Worm (Caenorhabditis elegans): ENCODE measurements around the gene C40A11.7.

DNA sequence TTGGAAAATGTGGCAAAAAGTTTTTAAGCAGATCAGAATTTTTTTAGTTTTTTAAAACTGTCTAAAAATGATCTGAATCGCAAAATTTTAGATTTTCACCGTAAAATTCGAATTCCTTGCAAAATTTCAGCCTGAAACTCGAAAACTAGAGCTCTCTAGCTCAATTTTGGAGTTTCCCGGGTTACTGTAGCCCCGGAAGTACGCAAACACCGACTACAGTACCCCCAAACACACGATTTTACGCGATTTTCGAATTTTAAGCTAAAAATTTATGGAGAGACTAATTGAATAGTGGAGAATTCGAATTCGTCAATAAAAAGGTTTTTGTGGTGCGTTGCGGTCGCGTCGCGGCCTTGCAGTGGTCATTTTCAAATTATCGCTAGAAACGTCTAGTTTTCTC lies 36.3 kb upstream of the C40A11.7 start:
- TF ChIP-seq snpc-4 (tag; optimal IDR thresholded peaks at IDR 0.05): no peak
- no peak for TF ChIP-seq ceh-63 (GFP tag; optimal IDR thresholded peaks at IDR 0.05)
- TF ChIP-seq ceh-82 (tag; optimal IDR thresholded peaks at IDR 0.05): no peak
- TF ChIP-seq hpl-2 (GFP tag; optimal IDR thresholded peaks at IDR 0.05): no peak
- TF ChIP-seq mdl-1 (tag; optimal IDR thresholded peaks at IDR 0.05): no peak
- no peak for TF ChIP-seq sup-37 (GFP tag; optimal IDR thresholded peaks at IDR 0.05)
- TF ChIP-seq vab-15 (tag; optimal IDR thresholded peaks at IDR 0.05): no peak
- TF ChIP-seq F16B12.6 (tag; optimal IDR thresholded peaks at IDR 0.05): no peak
- no peak for TF ChIP-seq nhr-28 (tag; optimal IDR thresholded peaks at IDR 0.05)
- no peak for TF ChIP-seq skn-1 (tag; optimal IDR thresholded peaks at IDR 0.05)
